Worm (Caenorhabditis elegans) whole organism, L1 larva: ENCODE data around the gene R05D8.9.

ENCODE experiments used
- ceh-82 ChIP-seq, 3 experiments: fragments of 150-350 bp in 1 of 3; sonication (generic microtip) in 2 of 3; optimal IDR thresholded peaks; 2 replicates each; lab custom pipeline; 2014 to 2017; ENCODE audit warnings: missing biosample characterization in 3 of 3, missing genetic modification characterization in 3 of 3
- mef-2 ChIP-seq: fragments of 150-350 bp; optimal IDR thresholded peaks from 2 replicates; lab custom pipeline; 2014; ENCODE audit warnings: missing biosample characterization, missing genetic modification characterization
- nhr-11 ChIP-seq: fragments of 150-350 bp; optimal IDR thresholded peaks from 2 replicates; lab custom pipeline; 2014; ENCODE audit warnings: missing biosample characterization, missing genetic modification characterization
- skn-1 ChIP-seq: fragments of 150-350 bp; optimal IDR thresholded peaks from 2 replicates; lab custom pipeline; 2014; ENCODE audit warnings: missing biosample characterization, missing genetic modification characterization
- snpc-4 ChIP-seq: fragments of 150-350 bp; optimal IDR thresholded peaks from 2 replicates; lab custom pipeline; 2014; ENCODE audit warnings: missing biosample characterization, missing genetic modification characterization
- tbx-2 ChIP-seq: sonication (generic microtip); optimal IDR thresholded peaks from 2 replicates; lab custom pipeline; 2016; ENCODE audit warnings: missing genetic modification characterization, missing compliant biosample characterization

DNA sequence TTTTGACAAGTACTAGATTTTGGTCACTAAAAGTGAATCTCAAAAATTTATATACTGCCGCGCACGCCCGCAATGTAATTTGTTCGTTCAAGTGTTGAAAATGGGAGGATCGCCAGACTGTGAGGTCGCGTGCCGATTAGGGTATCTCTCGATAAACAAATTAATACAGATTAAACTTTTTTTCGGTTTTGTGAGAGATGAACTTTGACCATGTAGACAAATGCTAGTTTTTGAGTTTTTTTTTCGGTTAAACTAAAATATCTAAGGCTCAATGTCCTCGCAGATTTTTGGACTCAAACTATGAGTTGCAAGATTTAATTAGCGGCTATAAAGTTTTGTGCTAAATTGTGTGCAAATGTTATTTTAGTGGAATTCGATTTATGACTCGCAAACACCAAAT, 2.4 kb upstream of the R05D8.9 start, which contains the start of gene dhs-15:
- TF ChIP-seq snpc-4 (tag; lab: Kevin White, UChicago) (no peak), mef-2 (no peak), ceh-82 (tag; optimal IDR thresholded peaks at IDR 0.05; lab: Kevin White, UChicago) (no peak), nhr-11 (tag; lab: Kevin White, UChicago) (no peak), skn-1 (tag; lab: Kevin White, UChicago) (no peak), tbx-2 (tag; lab: Kevin White, UChicago) (no peak)
